Fruit fly (Drosophila melanogaster) whole organism, prepupa: ENCODE data around the gene CG15695.

Experiments used
- Blimp-1 ChIP-seq: fragments of 200-800 bp; sonication (Bioruptor generic); optimal IDR thresholded peaks from 3 replicates; lab custom pipeline; 2017; ENCODE audit warnings: missing biosample characterization, missing genetic modification characterization, mild to moderate bottlenecking, moderate library complexity, missing genetic modification reagents
- CG10669 ChIP-seq: fragments of 200-800 bp; sonication (Bioruptor generic); optimal IDR thresholded peaks from 3 replicates; lab custom pipeline; 2018; ENCODE audit warnings: missing biosample characterization, mild to moderate bottlenecking, missing genetic modification characterization, moderate library complexity
- CG11762 ChIP-seq: fragments of 200-800 bp; sonication (Bioruptor generic); optimal IDR thresholded peaks from 3 replicates; lab custom pipeline; 2016; ENCODE audit warnings: missing biosample characterization, missing genetic modification characterization; ENCODE audit not compliant: insufficient read depth
- CG11902 ChIP-seq: fragments of 200-800 bp; sonication (Bioruptor generic); optimal IDR thresholded peaks from 3 replicates; lab custom pipeline; 2016; ENCODE audit warnings: missing biosample characterization, missing genetic modification characterization
- CG15336 ChIP-seq: fragments of 200-800 bp; sonication (Bioruptor generic); IDR thresholded peaks from 2 replicates; pipeline ENCODE4 v1.3.6; 2022; ENCODE audit warnings: missing biosample characterization, missing genetic modification characterization
- CG1621 ChIP-seq: fragments of 200-800 bp; sonication (Bioruptor generic); optimal IDR thresholded peaks from 3 replicates; lab custom pipeline; 2018; ENCODE audit warnings: missing biosample characterization, mild to moderate bottlenecking, missing genetic modification characterization
- CG31627 ChIP-seq: fragments of 200-800 bp; sonication (Bioruptor generic); optimal IDR thresholded peaks from 3 replicates; lab custom pipeline; 2016; ENCODE audit warnings: missing biosample characterization, missing genetic modification characterization
- CG3919 ChIP-seq: fragments of 200-800 bp; sonication (Bioruptor generic); optimal IDR thresholded peaks from 3 replicates; lab custom pipeline; 2016; ENCODE audit warnings: missing biosample characterization, missing genetic modification characterization
- CG6163 ChIP-seq: fragments of 200-800 bp; sonication (Bioruptor generic); IDR thresholded peaks from 3 replicates; pipeline ENCODE4 v1.3.6; 2022; ENCODE audit warnings: missing biosample characterization, missing genetic modification characterization
- CG6276 ChIP-seq: fragments of 200-800 bp; sonication (Bioruptor generic); optimal IDR thresholded peaks from 2 replicates; lab custom pipeline; 2017; ENCODE audit warnings: missing biosample characterization, mild to moderate bottlenecking, missing genetic modification characterization
- CG6792 ChIP-seq: fragments of 200-800 bp; sonication (Bioruptor generic); optimal IDR thresholded peaks from 3 replicates; lab custom pipeline; 2016; ENCODE audit warnings: missing biosample characterization, missing genetic modification characterization
- CG6854 ChIP-seq: fragments of 200-800 bp; sonication (Bioruptor generic); optimal IDR thresholded peaks from 2 replicates; lab custom pipeline; 2017; ENCODE audit warnings: missing biosample characterization, mild to moderate bottlenecking, missing genetic modification characterization
- CG7368 ChIP-seq: fragments of 200-800 bp; sonication (Bioruptor generic); optimal IDR thresholded peaks from 3 replicates; lab custom pipeline; 2016; ENCODE audit warnings: missing biosample characterization, missing genetic modification characterization
- CG8632 ChIP-seq: fragments of 200-800 bp; sonication (Bioruptor generic); optimal IDR thresholded peaks from 3 replicates; lab custom pipeline; 2016; ENCODE audit warnings: missing biosample characterization, missing genetic modification characterization
- CG9139 ChIP-seq: fragments of 200-800 bp; sonication (Bioruptor generic); optimal IDR thresholded peaks from 3 replicates; lab custom pipeline; 2017; ENCODE audit warnings: missing biosample characterization, mild to moderate bottlenecking, missing genetic modification characterization
- Eip75B ChIP-seq: fragments of 200-800 bp; sonication (Bioruptor generic); optimal IDR thresholded peaks from 3 replicates; lab custom pipeline; 2016; ENCODE audit warnings: missing biosample characterization, missing genetic modification characterization
- Eip78C ChIP-seq: fragments of 200-800 bp; sonication (Bioruptor generic); peaks from one replicate; lab custom pipeline; 2016; ENCODE audit warnings: missing biosample characterization, missing genetic modification characterization
- Eip93F ChIP-seq: fragments of 200-800 bp; sonication (Bioruptor generic); optimal IDR thresholded peaks from 2 replicates; lab custom pipeline; 2016; ENCODE audit warnings: missing biosample characterization, mild to moderate bottlenecking, missing genetic modification characterization
- Ets96B ChIP-seq: fragments of 200-800 bp; optimal IDR thresholded peaks from 2 replicates; lab custom pipeline; 2019; ENCODE audit warnings: missing biosample characterization, mild to moderate bottlenecking, missing genetic modification characterization, moderate library complexity
- Hr39 ChIP-seq: fragments of 200-800 bp; sonication (Bioruptor generic); optimal IDR thresholded peaks from 2 replicates; lab custom pipeline; 2016; ENCODE audit warnings: missing biosample characterization, missing genetic modification characterization
- Hr4 ChIP-seq: fragments of 200-800 bp; sonication (Bioruptor generic); optimal IDR thresholded peaks from 3 replicates; lab custom pipeline; 2016; ENCODE audit warnings: missing biosample characterization, missing genetic modification characterization
- Lpt ChIP-seq: fragments of 200-800 bp; sonication (Bioruptor generic); optimal IDR thresholded peaks from 3 replicates; lab custom pipeline; 2016; ENCODE audit warnings: missing biosample characterization, missing genetic modification characterization
- Met ChIP-seq: fragments of 200-800 bp; sonication (Bioruptor generic); optimal IDR thresholded peaks from 3 replicates; lab custom pipeline; 2016; ENCODE audit warnings: missing biosample characterization, missing genetic modification characterization
- OdsH ChIP-seq: fragments of 200-800 bp; sonication (Bioruptor generic); optimal IDR thresholded peaks from 3 replicates; lab custom pipeline; 2016; ENCODE audit warnings: missing biosample characterization, missing genetic modification characterization
- Smox ChIP-seq: fragments of 200-800 bp; sonication (Bioruptor generic); optimal IDR thresholded peaks from 3 replicates; lab custom pipeline; 2016; ENCODE audit warnings: missing biosample characterization, missing genetic modification characterization
- Sox102F ChIP-seq: fragments of 200-800 bp; sonication (Bioruptor generic); optimal IDR thresholded peaks from 2 replicates; lab custom pipeline; 2016; ENCODE audit warnings: missing biosample characterization, mild to moderate bottlenecking, missing genetic modification characterization
- eg ChIP-seq: fragments of 200-800 bp; sonication (Bioruptor generic); IDR thresholded peaks from 3 replicates; pipeline ENCODE4 v1.3.6; 2022; ENCODE audit warnings: missing biosample characterization, missing genetic modification characterization
- esn ChIP-seq: fragments of 200-800 bp; sonication (Bioruptor generic); optimal IDR thresholded peaks from 2 replicates; lab custom pipeline; 2016; ENCODE audit warnings: missing biosample characterization, mild to moderate bottlenecking, missing genetic modification characterization, moderate library complexity
- fd85E ChIP-seq: fragments of 200-800 bp; sonication (Bioruptor generic); optimal IDR thresholded peaks from 3 replicates; lab custom pipeline; 2016; ENCODE audit warnings: missing biosample characterization, missing genetic modification characterization
- fkh ChIP-seq: fragments of 200-800 bp; sonication (Bioruptor generic); optimal IDR thresholded peaks from 3 replicates; lab custom pipeline; 2017; ENCODE audit warnings: missing biosample characterization, mild to moderate bottlenecking, missing genetic modification characterization, moderate library complexity
- net ChIP-seq: fragments of 200-800 bp; sonication (Bioruptor generic); optimal IDR thresholded peaks from 3 replicates; lab custom pipeline; 2016; ENCODE audit warnings: missing biosample characterization, missing genetic modification characterization
- pdm3 ChIP-seq: fragments of 200-800 bp; sonication (Bioruptor generic); optimal IDR thresholded peaks from 3 replicates; lab custom pipeline; 2016; ENCODE audit warnings: missing biosample characterization, missing genetic modification characterization
- salr ChIP-seq, 2 experiments: fragments of 200-800 bp; sonication (Bioruptor generic); optimal IDR thresholded peaks; 3 replicates each; lab custom pipeline; 2016 to 2018; ENCODE audit warnings: missing biosample characterization in 2 of 2, missing genetic modification characterization in 2 of 2, mild to moderate bottlenecking in 1 of 2
- spab ChIP-seq: fragments of 200-800 bp; sonication (Bioruptor generic); optimal IDR thresholded peaks from 2 replicates; lab custom pipeline; 2017; ENCODE audit warnings: missing biosample characterization, mild to moderate bottlenecking, missing genetic modification characterization, missing genetic modification reagents
- ss ChIP-seq, 2 experiments: fragments of 200-800 bp; sonication (Bioruptor generic); optimal IDR thresholded peaks; 2 replicates in 1 of 2; 3 replicates in 1 of 2; lab custom pipeline; 2017 to 2018; ENCODE audit warnings: mild to moderate bottlenecking in 2 of 2, missing biosample characterization in 2 of 2, missing genetic modification characterization in 2 of 2, moderate library complexity in 1 of 2
- svp ChIP-seq: fragments of 200-800 bp; sonication (Bioruptor generic); peaks from one replicate; lab custom pipeline; 2016; ENCODE audit warnings: missing biosample characterization, missing genetic modification characterization
- topi ChIP-seq: fragments of 200-800 bp; sonication (Bioruptor generic); optimal IDR thresholded peaks from 3 replicates; lab custom pipeline; 2016; ENCODE audit warnings: missing biosample characterization, missing genetic modification characterization
- vri ChIP-seq: fragments of 200-800 bp; sonication (Bioruptor generic); optimal IDR thresholded peaks from 3 replicates; lab custom pipeline; 2016; ENCODE audit warnings: missing biosample characterization, mild to moderate bottlenecking, missing genetic modification characterization

Gene CG15695

DNA sequence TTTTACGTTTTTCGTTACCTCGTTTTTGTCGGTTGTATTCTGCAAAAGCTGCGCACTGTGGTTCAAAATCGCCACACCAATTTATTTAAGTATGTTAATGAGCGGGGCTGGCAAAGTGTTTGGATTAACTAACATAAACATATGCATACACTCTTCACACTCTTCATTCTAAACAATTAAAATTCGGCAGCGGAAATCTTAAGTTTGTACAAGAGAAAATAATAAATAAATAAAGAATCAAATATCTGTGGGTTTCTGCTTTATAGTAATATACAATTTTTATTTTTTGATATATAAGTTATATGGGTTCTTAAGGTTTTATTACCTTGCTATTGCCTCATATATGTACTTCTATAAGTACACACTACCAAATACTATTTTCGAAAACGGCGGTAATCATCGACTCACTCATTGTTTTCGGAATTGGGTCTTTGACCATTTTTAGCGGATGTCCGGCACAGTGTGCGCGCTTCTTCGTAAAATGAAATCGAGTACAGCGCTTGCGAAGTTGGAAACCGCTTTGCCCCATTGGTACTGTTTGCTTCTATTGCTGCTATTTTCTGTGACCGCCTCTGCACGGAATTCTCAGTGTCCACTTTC is 5.6 kb upstream of the CG15695 start (continued):
- TF ChIP-seq Eip93F (GFP tag; lab: Kevin White, UChicago) (no peak), svp (peak; percentile 75), fd85E (GFP tag; lab: Kevin White, UChicago) (no peak), net (GFP tag; lab: Kevin White, UChicago) (peak; percentile 5), CG9139 (no peak), CG10669 (no peak), CG3919 (GFP tag; lab: Kevin White, UChicago) (peak; percentile 27), Ets96B (tag; lab: Kevin White, UChicago) (no peak)

DNA sequence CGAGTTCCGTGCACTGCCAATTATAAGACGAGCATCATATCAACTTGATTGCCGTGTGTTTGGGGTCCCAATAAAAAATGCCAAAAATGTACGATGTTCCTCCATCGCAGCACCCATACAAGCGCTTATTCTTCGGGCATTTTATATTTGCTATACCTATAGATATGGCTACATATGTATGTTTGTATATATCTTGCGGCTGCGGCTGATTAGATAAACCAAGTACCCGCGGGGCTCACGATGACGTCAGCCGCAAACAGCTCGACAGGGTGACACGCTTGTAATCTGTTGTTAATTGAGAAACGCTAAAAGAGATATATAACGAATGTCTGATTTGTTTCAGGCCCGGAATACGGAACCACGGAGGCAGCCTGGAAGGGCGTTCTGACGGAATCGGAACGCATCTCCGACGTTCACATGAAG is 4.7 kb upstream of the CG15695 start:
- TF ChIP-seq fkh (peak; percentile 57), ss (GFP tag; optimal IDR thresholded peaks at IDR 0.05; lab: Kevin White, UChicago) (no peak), Eip78C (GFP tag; lab: Kevin White, UChicago) (peak; percentile 67), Blimp-1 (GFP tag; lab: Kevin White, UChicago) (no peak), esn (GFP tag; lab: Kevin White, UChicago) (peak; percentile 4), CG11902 (GFP tag; lab: Kevin White, UChicago) (peak; percentile 52), vri (GFP tag; lab: Kevin White, UChicago) (peak; percentile 64), Ets96B (tag; lab: Kevin White, UChicago) (no peak), svp (peak; percentile 58), topi (GFP tag; lab: Kevin White, UChicago) (no peak), CG10669 (no peak), Hr39 (GFP tag; lab: Kevin White, UChicago) (no peak)

DNA sequence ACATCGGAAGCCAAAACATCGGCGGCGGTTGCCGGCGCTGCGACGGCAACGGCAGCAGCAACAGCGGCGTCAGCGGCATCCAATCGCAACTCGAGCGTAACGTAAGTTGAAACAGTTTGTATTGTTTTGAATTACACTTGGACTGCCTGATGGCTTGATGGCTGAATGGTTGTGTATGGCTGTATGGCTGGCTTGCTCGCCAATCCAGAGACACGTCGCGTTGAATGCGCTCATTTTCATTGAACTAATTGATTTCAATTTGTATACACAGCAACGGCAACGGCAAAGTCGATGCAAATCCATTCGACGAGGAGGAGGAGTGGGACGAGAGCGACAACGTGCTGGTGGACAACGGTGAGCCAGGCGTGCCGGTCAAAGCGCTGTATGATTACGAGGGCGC is 3.2 kb upstream of the CG15695 start:
- TF ChIP-seq CG15336 (GFP tag; lab: Robert Waterston, UW) (no peak), eg (GFP tag; lab: Robert Waterston, UW) (0 out of 3 replicates have a peak, but pooled peaks have one; percentile 26)

DNA sequence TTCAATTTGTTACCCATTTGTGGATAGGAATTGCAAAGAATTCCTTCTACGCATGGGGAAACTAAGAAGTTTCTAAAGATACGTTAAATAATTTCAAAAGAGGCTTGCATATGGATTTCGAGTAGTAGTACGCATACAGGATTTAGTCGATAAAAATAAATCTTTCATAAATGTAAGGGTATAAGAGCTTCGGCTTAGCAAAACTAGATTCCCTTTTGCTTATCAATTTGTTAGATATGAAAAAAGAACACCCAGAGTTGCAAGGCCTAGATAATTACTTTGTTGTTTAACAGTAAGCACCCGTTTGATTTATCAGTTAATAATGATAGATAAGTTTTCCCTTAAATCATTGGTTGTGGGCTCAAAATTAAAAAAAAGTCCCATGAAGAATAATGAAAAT is 3.6 kb downstream of the CG15695 start:
- no peak for TF ChIP-seq CG31627 (GFP tag; lab: Kevin White, UChicago)
- TF ChIP-seq CG7368 (GFP tag; lab: Kevin White, UChicago), result no peak
- TF ChIP-seq CG11902 (GFP tag; lab: Kevin White, UChicago), result no peak
- TF ChIP-seq Sox102F (GFP tag; lab: Kevin White, UChicago), result no peak
- TF ChIP-seq Hr4 (GFP tag; lab: Kevin White, UChicago), result no peak
- no peak for TF ChIP-seq CG6276 (GFP tag; lab: Kevin White, UChicago)
- TF ChIP-seq topi (GFP tag; lab: Kevin White, UChicago), result no peak

DNA sequence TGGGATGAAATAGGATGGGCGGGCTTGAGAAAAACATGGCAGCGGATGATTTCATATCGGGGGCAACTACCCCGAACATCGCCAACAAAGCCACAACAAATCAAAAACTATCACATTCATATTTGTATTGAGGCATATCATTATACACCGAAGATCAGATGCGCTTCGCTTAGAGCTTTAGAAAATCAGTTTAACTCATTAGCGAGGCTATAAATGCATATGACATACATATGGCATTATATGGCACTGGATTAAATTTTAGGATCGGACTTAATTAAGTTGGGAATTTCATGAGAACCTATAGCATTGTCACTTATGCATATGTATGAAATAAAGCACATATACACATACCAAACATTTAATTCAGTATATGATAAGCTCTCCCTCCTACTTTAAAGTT is 4.4 kb downstream of the CG15695 start:
- TF ChIP-seq CG6854 (GFP tag; lab: Kevin White, UChicago) (no peak), Met (GFP tag; lab: Kevin White, UChicago) (no peak), spab (GFP tag; lab: Kevin White, UChicago) (no peak), salr (GFP tag; optimal IDR thresholded peaks at IDR 0.05; lab: Kevin White, UChicago) (no peak), Eip75B (GFP tag; lab: Kevin White, UChicago) (no peak), CG11762 (GFP tag; lab: Kevin White, UChicago) (no peak), pdm3 (GFP tag; lab: Kevin White, UChicago) (no peak), Smox (GFP tag; lab: Kevin White, UChicago) (no peak), CG8632 (no peak), Hr39 (GFP tag; lab: Kevin White, UChicago) (no peak), vri (GFP tag; lab: Kevin White, UChicago) (no peak), Lpt (GFP tag; lab: Kevin White, UChicago) (no peak), CG6792 (GFP tag; lab: Kevin White, UChicago) (no peak), CG6163 (GFP tag; lab: Robert Waterston, UW) (no peak), eg (GFP tag; lab: Robert Waterston, UW) (no peak), OdsH (GFP tag; lab: Kevin White, UChicago) (no peak), topi (GFP tag; lab: Kevin White, UChicago) (no peak), CG1621 (tag; lab: Kevin White, UChicago) (no peak)
